Fruit fly (Drosophila melanogaster) whole organism, prepupa: ENCODE measurements around the gene Hem.

Source experiments
- CG10631 ChIP-seq: fragments of 200-800 bp; sonication (Bioruptor generic); optimal IDR thresholded peaks from 2 replicates; lab custom pipeline; 2016; ENCODE audit warnings: missing biosample characterization, missing genetic modification characterization
- CG10669 ChIP-seq: fragments of 200-800 bp; sonication (Bioruptor generic); optimal IDR thresholded peaks from 3 replicates; lab custom pipeline; 2018; ENCODE audit warnings: missing biosample characterization, mild to moderate bottlenecking, missing genetic modification characterization, moderate library complexity
- CG11294 ChIP-seq: fragments of 200-800 bp; sonication (Bioruptor generic); IDR thresholded peaks from 2 replicates; pipeline ENCODE4 v1.3.6; 2022; ENCODE audit warnings: missing biosample characterization, missing genetic modification characterization
- CG11902 ChIP-seq: fragments of 200-800 bp; sonication (Bioruptor generic); optimal IDR thresholded peaks from 3 replicates; lab custom pipeline; 2016; ENCODE audit warnings: missing biosample characterization, missing genetic modification characterization
- CG16779 ChIP-seq: fragments of 200-800 bp; sonication (Bioruptor generic); optimal IDR thresholded peaks from 3 replicates; lab custom pipeline; 2017; ENCODE audit warnings: missing biosample characterization, mild to moderate bottlenecking, missing genetic modification characterization
- CG32006 ChIP-seq: fragments of 200-800 bp; sonication (Bioruptor generic); optimal IDR thresholded peaks from 3 replicates; lab custom pipeline; 2017; ENCODE audit warnings: missing biosample characterization, mild to moderate bottlenecking, missing genetic modification characterization
- CG34406 ChIP-seq: fragments of 200-800 bp; sonication (Bioruptor generic); optimal IDR thresholded peaks from 3 replicates; lab custom pipeline; 2016; ENCODE audit warnings: missing biosample characterization, missing genetic modification characterization
- CG4318 ChIP-seq: fragments of 200-800 bp; sonication (Bioruptor generic); optimal IDR thresholded peaks from 3 replicates; lab custom pipeline; 2017; ENCODE audit warnings: missing biosample characterization, mild to moderate bottlenecking, missing genetic modification characterization
- CG6163 ChIP-seq: fragments of 200-800 bp; sonication (Bioruptor generic); IDR thresholded peaks from 3 replicates; pipeline ENCODE4 v1.3.6; 2022; ENCODE audit warnings: missing biosample characterization, missing genetic modification characterization
- CG6854 ChIP-seq: fragments of 200-800 bp; sonication (Bioruptor generic); optimal IDR thresholded peaks from 2 replicates; lab custom pipeline; 2017; ENCODE audit warnings: missing biosample characterization, mild to moderate bottlenecking, missing genetic modification characterization
- CG8119 ChIP-seq: fragments of 200-800 bp; sonication (Bioruptor generic); IDR thresholded peaks from 3 replicates; pipeline ENCODE4 v1.3.6; 2022; ENCODE audit warnings: missing biosample characterization, missing genetic modification characterization
- Eip78C ChIP-seq: fragments of 200-800 bp; sonication (Bioruptor generic); peaks from one replicate; lab custom pipeline; 2016; ENCODE audit warnings: missing biosample characterization, missing genetic modification characterization
- Eip93F ChIP-seq: fragments of 200-800 bp; sonication (Bioruptor generic); optimal IDR thresholded peaks from 2 replicates; lab custom pipeline; 2016; ENCODE audit warnings: missing biosample characterization, mild to moderate bottlenecking, missing genetic modification characterization
- Ets21C ChIP-seq: fragments of 200-800 bp; sonication (Bioruptor generic); optimal IDR thresholded peaks from 3 replicates; lab custom pipeline; 2016; ENCODE audit warnings: missing biosample characterization, missing genetic modification characterization
- Ets96B ChIP-seq: fragments of 200-800 bp; optimal IDR thresholded peaks from 2 replicates; lab custom pipeline; 2019; ENCODE audit warnings: missing biosample characterization, mild to moderate bottlenecking, missing genetic modification characterization, moderate library complexity
- Gug ChIP-seq: fragments of 200-800 bp; sonication (Bioruptor generic); IDR thresholded peaks from 2 replicates; pipeline ENCODE4 v1.3.6; 2022; ENCODE audit warnings: missing biosample characterization, missing genetic modification characterization
- Hr39 ChIP-seq: fragments of 200-800 bp; sonication (Bioruptor generic); optimal IDR thresholded peaks from 2 replicates; lab custom pipeline; 2016; ENCODE audit warnings: missing biosample characterization, missing genetic modification characterization
- Hr4 ChIP-seq: fragments of 200-800 bp; sonication (Bioruptor generic); optimal IDR thresholded peaks from 3 replicates; lab custom pipeline; 2016; ENCODE audit warnings: missing biosample characterization, missing genetic modification characterization
- OdsH ChIP-seq: fragments of 200-800 bp; sonication (Bioruptor generic); optimal IDR thresholded peaks from 3 replicates; lab custom pipeline; 2016; ENCODE audit warnings: missing biosample characterization, missing genetic modification characterization
- Smox ChIP-seq: fragments of 200-800 bp; sonication (Bioruptor generic); optimal IDR thresholded peaks from 3 replicates; lab custom pipeline; 2016; ENCODE audit warnings: missing biosample characterization, missing genetic modification characterization
- Sox14 ChIP-seq: fragments of 200-800 bp; sonication (Bioruptor generic); optimal IDR thresholded peaks from 3 replicates; lab custom pipeline; 2016; ENCODE audit warnings: missing biosample characterization, missing genetic modification characterization
- Sox15 ChIP-seq: fragments of 200-800 bp; sonication (Bioruptor generic); optimal IDR thresholded peaks from 3 replicates; lab custom pipeline; 2016; ENCODE audit warnings: missing biosample characterization, missing genetic modification characterization
- acj6 ChIP-seq: fragments of 200-800 bp; sonication (Bioruptor generic); optimal IDR thresholded peaks from 3 replicates; lab custom pipeline; 2016; ENCODE audit warnings: missing biosample characterization, missing genetic modification characterization
- dsx ChIP-seq: fragments of 200-800 bp; optimal IDR thresholded peaks from 3 replicates; lab custom pipeline; 2019; ENCODE audit warnings: missing biosample characterization, mild to moderate bottlenecking, missing genetic modification characterization, moderate library complexity; ENCODE audit not compliant: poor library complexity, severe bottlenecking
- esn ChIP-seq: fragments of 200-800 bp; sonication (Bioruptor generic); optimal IDR thresholded peaks from 2 replicates; lab custom pipeline; 2016; ENCODE audit warnings: missing biosample characterization, mild to moderate bottlenecking, missing genetic modification characterization, moderate library complexity
- fd59A ChIP-seq: fragments of 200-800 bp; sonication (Bioruptor generic); optimal IDR thresholded peaks from 2 replicates; lab custom pipeline; 2017; ENCODE audit warnings: missing biosample characterization, mild to moderate bottlenecking, missing genetic modification characterization, missing genetic modification reagents
- ss ChIP-seq, 2 experiments: fragments of 200-800 bp; sonication (Bioruptor generic); optimal IDR thresholded peaks; 2 replicates in 1 of 2; 3 replicates in 1 of 2; lab custom pipeline; 2017 to 2018; ENCODE audit warnings: mild to moderate bottlenecking in 2 of 2, missing biosample characterization in 2 of 2, missing genetic modification characterization in 2 of 2, moderate library complexity in 1 of 2
- svp ChIP-seq: fragments of 200-800 bp; sonication (Bioruptor generic); peaks from one replicate; lab custom pipeline; 2016; ENCODE audit warnings: missing biosample characterization, missing genetic modification characterization
- topi ChIP-seq: fragments of 200-800 bp; sonication (Bioruptor generic); optimal IDR thresholded peaks from 3 replicates; lab custom pipeline; 2016; ENCODE audit warnings: missing biosample characterization, missing genetic modification characterization

Hem gene

dm6 chr3L:22262797-22263423 lies 25.1 kb downstream of the Hem start, which contains the start of the genes Rich and Ddx1 (continued):
- TF ChIP-seq Gug (GFP tag; lab: Robert Waterston, UW) (no peak), fd59A (GFP tag; lab: Kevin White, UChicago) (peak; percentile 19), CG6163 (no peak), Sox15 (GFP tag; lab: Kevin White, UChicago) (peak; percentile 37), CG11294 (GFP tag; lab: Robert Waterston, UW) (no peak), Eip78C (GFP tag; lab: Kevin White, UChicago) (peak; percentile 86), Ets21C (GFP tag; lab: Kevin White, UChicago) (peak; percentile 27), Hr39 (GFP tag; lab: Kevin White, UChicago) (peak; percentile 37), CG8119 (GFP tag; lab: Robert Waterston, UW) (no peak), Eip93F (GFP tag; lab: Kevin White, UChicago) (no peak), CG16779 (tag; lab: Kevin White, UChicago) (no peak), CG10631 (GFP tag; lab: Kevin White, UChicago) (no peak), CG34406 (peak; percentile 11), Sox14 (GFP tag; lab: Kevin White, UChicago) (peak; percentile 41), ss (GFP tag; optimal IDR thresholded peaks at IDR 0.05; lab: Kevin White, UChicago) (peak in 1 of 2 experiments; percentile 41), CG32006 (peak; percentile 53), esn (GFP tag; lab: Kevin White, UChicago) (peak; percentile 58), Smox (GFP tag; lab: Kevin White, UChicago) (peak; percentile 61), topi (peak; percentile 50), OdsH (GFP tag; lab: Kevin White, UChicago) (no peak), CG11902 (GFP tag; lab: Kevin White, UChicago) (peak; percentile 32), CG4318 (GFP tag; lab: Kevin White, UChicago) (no peak), CG6854 (GFP tag; lab: Kevin White, UChicago) (no peak), acj6 (peak; percentile 52)

- TF ChIP-seq svp (GFP tag; lab: Kevin White, UChicago) (no peak), Smox (GFP tag; lab: Kevin White, UChicago) (no peak), CG10669 (GFP tag; lab: Kevin White, UChicago) (no peak), Ets96B (tag; lab: Kevin White, UChicago) (no peak), Hr4 (GFP tag; lab: Kevin White, UChicago) (no peak)
Measured at dm6 chr3L:22242241-22242640, 45.8 kb downstream of the Hem start.

DNA sequence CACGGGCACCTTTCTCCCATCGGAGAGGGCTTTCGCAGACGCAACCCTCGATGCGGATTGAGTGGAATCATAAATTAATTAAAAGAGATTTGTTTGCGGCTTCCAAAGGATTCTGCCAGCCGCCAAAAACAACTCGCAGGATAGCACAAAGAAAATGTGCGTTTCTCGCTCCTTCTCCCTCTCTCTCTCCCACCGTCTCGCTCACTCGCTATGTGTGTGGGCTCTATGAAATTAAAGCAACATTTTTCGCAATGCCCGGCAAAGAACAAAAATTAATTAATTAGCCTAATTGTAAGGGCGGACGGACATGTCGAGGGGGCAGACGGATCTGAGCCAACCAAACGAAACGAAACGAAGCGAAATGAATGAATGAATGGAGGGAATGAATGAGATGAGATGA lies 50.3 kb downstream of the Hem start:
- TF ChIP-seq dsx (GFP tag; lab: Kevin White, UChicago) (no peak), svp (GFP tag; lab: Kevin White, UChicago) (peak; percentile 3)
- TF ChIP-seq, all 60 proteins: peak for 1
